Worm (Caenorhabditis elegans): Measurements from ENCODE around the gene Y7A5A.6.

ce11 chrX:15799595-15799994 lies at the start of gene Y7A5A.6:
- TF ChIP-seq unc-62 (GFP tag; optimal IDR thresholded peaks at IDR 0.05) (no peak), pqm-1 (tag; optimal IDR thresholded peaks at IDR 0.05) (no peak), nhr-77 (tag; optimal IDR thresholded peaks at IDR 0.05) (no peak), tbx-2 (tag; optimal IDR thresholded peaks at IDR 0.05) (no peak), nhr-28 (tag; optimal IDR thresholded peaks at IDR 0.05) (no peak), sox-4 (tag; optimal IDR thresholded peaks at IDR 0.05) (no peak), elt-3 (tag; optimal IDR thresholded peaks at IDR 0.05) (no peak), unc-130 (tag; optimal IDR thresholded peaks at IDR 0.05) (no peak), fos-1 (tag; optimal IDR thresholded peaks at IDR 0.05) (no peak), mep-1 (tag; optimal IDR thresholded peaks at IDR 0.05) (no peak)

Data from whole organism, L1 larva.